Worm (Caenorhabditis elegans) whole organism, L4 larva: ENCODE measurements around the gene sre-2.

ENCODE experiments used
- F10B5.3 ChIP-seq: sonication (generic microtip); optimal IDR thresholded peaks from 2 replicates; lab custom pipeline; 2016; ENCODE audit warnings: mild to moderate bottlenecking, missing genetic modification characterization, missing compliant biosample characterization
- F26F4.8 ChIP-seq: fragments of 200-800 bp; sonication (Bioruptor generic); conservative IDR thresholded peaks from 2 replicates; pipeline ENCODE4 v1.3.6; 2022; ENCODE audit warnings: missing genetic modification characterization, missing compliant biosample characterization
- F49E8.2 ChIP-seq: sonication (generic microtip); optimal IDR thresholded peaks from 2 replicates; lab custom pipeline; 2016; ENCODE audit warnings: missing compliant biosample characterization, mild to moderate bottlenecking, missing genetic modification characterization, borderline replicate concordance
- T26A8.4 ChIP-seq: fragments of 200-800 bp; sonication (Bioruptor generic); IDR thresholded peaks from 2 replicates; pipeline ENCODE4 v1.3.6; 2022; ENCODE audit warnings: missing genetic modification characterization, missing compliant biosample characterization
- Y105C5A.15 ChIP-seq: fragments of 200-800 bp; sonication (Bioruptor generic); IDR thresholded peaks from 2 replicates; pipeline ENCODE4 v1.3.6; 2022; ENCODE audit warnings: missing genetic modification characterization, missing compliant biosample characterization
- Y75B8A.6 ChIP-seq: fragments of 200-800 bp; sonication (Bioruptor generic); IDR thresholded peaks from 2 replicates; pipeline ENCODE4 v1.3.6; 2022; ENCODE audit warnings: missing genetic modification reagents, missing genetic modification characterization, missing compliant biosample characterization
- ZK546.5 ChIP-seq, 2 experiments: sonication (generic microtip); optimal IDR thresholded peaks; 2 replicates each; lab custom pipeline; 2017; ENCODE audit warnings: missing biosample characterization in 2 of 2, missing genetic modification characterization in 2 of 2
- aha-1 ChIP-seq: fragments of 150-350 bp; peaks from one replicate; lab custom pipeline; 2014; ENCODE audit warnings: missing biosample characterization, missing genetic modification characterization
- arid-1 ChIP-seq: fragments of 200-800 bp; sonication (Bioruptor generic); conservative IDR thresholded peaks from 2 replicates; pipeline ENCODE4 v1.3.6; 2022; ENCODE audit warnings: missing genetic modification reagents, missing genetic modification characterization, missing compliant biosample characterization
- attf-4 ChIP-seq: sonication (generic microtip); optimal IDR thresholded peaks from 3 replicates; lab custom pipeline; 2017; ENCODE audit warnings: missing biosample characterization, missing genetic modification characterization
- ceh-32 ChIP-seq: sonication (generic microtip); optimal IDR thresholded peaks from 2 replicates; lab custom pipeline; 2016; ENCODE audit warnings: mild to moderate bottlenecking, missing genetic modification characterization, missing compliant biosample characterization; ENCODE audit not compliant: poor library complexity
- cey-2 ChIP-seq: sonication (generic microtip); optimal IDR thresholded peaks from 3 replicates; lab custom pipeline; 2017; ENCODE audit warnings: missing genetic modification characterization, mild to moderate bottlenecking, missing compliant biosample characterization, antibody characterized with exemption, borderline replicate concordance; ENCODE audit not compliant: insufficient read depth
- ctbp-1 ChIP-seq: fragments of 200-800 bp; sonication (Bioruptor generic); IDR thresholded peaks from 2 replicates; pipeline ENCODE4 v1.3.6; 2022; ENCODE audit warnings: missing genetic modification reagents, missing genetic modification characterization, missing compliant biosample characterization
- daf-16 ChIP-seq, 3 experiments: sonication (generic microtip); optimal IDR thresholded peaks; 2 replicates each; lab custom pipeline; 2016 to 2017; ENCODE audit warnings: missing genetic modification characterization in 3 of 3, missing genetic modification reagents in 3 of 3, mild to moderate bottlenecking in 2 of 3, missing compliant biosample characterization in 2 of 3, missing biosample characterization in 1 of 3, moderate library complexity in 1 of 3
- daf-19 ChIP-seq: fragments of 200-800 bp; sonication (Bioruptor generic); conservative IDR thresholded peaks from 2 replicates; pipeline ENCODE4 v1.3.6; 2022; ENCODE audit warnings: missing genetic modification characterization, missing compliant biosample characterization
- dmd-6 ChIP-seq: fragments of 200-800 bp; sonication (Bioruptor generic); IDR thresholded peaks from 2 replicates; pipeline ENCODE4 v1.3.6; 2022; ENCODE audit warnings: missing genetic modification reagents, missing genetic modification characterization, missing compliant biosample characterization
- dmd-9 ChIP-seq: fragments of 200-800 bp; sonication (Bioruptor generic); IDR thresholded peaks from 2 replicates; pipeline ENCODE4 v1.3.6; 2022; ENCODE audit warnings: missing genetic modification reagents, missing genetic modification characterization, missing compliant biosample characterization
- egl-43 ChIP-seq: fragments of 200-800 bp; sonication (Bioruptor generic); IDR thresholded peaks from 2 replicates; pipeline ENCODE4 v1.3.6; 2022; ENCODE audit warnings: missing genetic modification reagents, missing genetic modification characterization, missing compliant biosample characterization
- fkh-10 ChIP-seq: fragments of 150-350 bp; optimal IDR thresholded peaks from 2 replicates; lab custom pipeline; 2014; ENCODE audit warnings: missing biosample characterization, missing genetic modification reagents, missing genetic modification characterization
- gei-8 ChIP-seq: fragments of 200-800 bp; sonication (Bioruptor generic); optimal IDR thresholded peaks from 2 replicates; lab custom pipeline; 2018; ENCODE audit warnings: mild to moderate bottlenecking, missing genetic modification characterization, missing compliant biosample characterization
- lim-7 ChIP-seq: fragments of 200-800 bp; sonication (Bioruptor generic); IDR thresholded peaks from 2 replicates; pipeline ENCODE4 v1.3.6; 2022; ENCODE audit warnings: missing genetic modification characterization, missing compliant biosample characterization
- lin-29 ChIP-seq: fragments of 200-800 bp; sonication (Bioruptor generic); IDR thresholded peaks from 2 replicates; pipeline ENCODE4 v1.3.6; 2022; ENCODE audit warnings: missing genetic modification reagents, missing genetic modification characterization, missing compliant biosample characterization
- lsy-2 ChIP-seq, 2 experiments: fragments of 150-350 bp in 1 of 2; sonication (generic microtip) in 1 of 2; optimal IDR thresholded peaks; 2 replicates each; lab custom pipeline; 2014 to 2017; ENCODE audit warnings: missing biosample characterization in 2 of 2, missing genetic modification characterization in 2 of 2
- madf-9 ChIP-seq: fragments of 200-800 bp; sonication (Bioruptor generic); conservative IDR thresholded peaks from 2 replicates; pipeline ENCODE4 v1.3.6; 2022; ENCODE audit warnings: missing genetic modification reagents, missing genetic modification characterization, missing compliant biosample characterization
- mxl-2 ChIP-seq: fragments of 200-800 bp; sonication (Bioruptor generic); conservative IDR thresholded peaks from 2 replicates; pipeline ENCODE4 v1.3.6; 2022; ENCODE audit warnings: missing genetic modification reagents, missing genetic modification characterization, missing compliant biosample characterization
- mxl-3 ChIP-seq: fragments of 200-800 bp; sonication (Bioruptor generic); optimal IDR thresholded peaks from 2 replicates; lab custom pipeline; 2018; ENCODE audit warnings: mild to moderate bottlenecking, missing genetic modification characterization, missing compliant biosample characterization
- nhr-10 ChIP-seq: fragments of 150-350 bp; optimal IDR thresholded peaks from 2 replicates; lab custom pipeline; 2014; ENCODE audit warnings: missing biosample characterization, missing genetic modification characterization
- nhr-102 ChIP-seq: sonication (generic microtip); optimal IDR thresholded peaks from 2 replicates; lab custom pipeline; 2016; ENCODE audit warnings: mild to moderate bottlenecking, missing genetic modification characterization, moderate library complexity, missing compliant biosample characterization
- nhr-237 ChIP-seq: sonication (generic microtip); optimal IDR thresholded peaks from 2 replicates; lab custom pipeline; 2017; ENCODE audit warnings: missing biosample characterization, missing genetic modification characterization
- nhr-25 ChIP-seq: sonication (generic microtip); optimal IDR thresholded peaks from 2 replicates; lab custom pipeline; 2017; ENCODE audit warnings: missing genetic modification characterization, mild to moderate bottlenecking, missing compliant biosample characterization, antibody characterized with exemption, moderate library complexity, borderline replicate concordance; ENCODE audit not compliant: insufficient read depth
- nhr-42 ChIP-seq: fragments of 200-800 bp; sonication (Bioruptor generic); IDR thresholded peaks from 2 replicates; pipeline ENCODE4 v1.3.6; 2022; ENCODE audit warnings: missing genetic modification characterization, missing compliant biosample characterization
- nhr-48 ChIP-seq: sonication (generic microtip); optimal IDR thresholded peaks from 2 replicates; lab custom pipeline; 2016; ENCODE audit warnings: mild to moderate bottlenecking, missing genetic modification characterization, missing compliant biosample characterization
- nhr-76 ChIP-seq: fragments of 150-350 bp; optimal IDR thresholded peaks from 2 replicates; lab custom pipeline; 2014; ENCODE audit warnings: missing biosample characterization, missing genetic modification characterization
- snpc-1.2 ChIP-seq: fragments of 200-800 bp; sonication (Bioruptor generic); IDR thresholded peaks from 2 replicates; pipeline ENCODE4 v1.3.6; 2022; ENCODE audit warnings: missing genetic modification reagents, missing genetic modification characterization, missing compliant biosample characterization
- snpc-4 ChIP-seq: fragments of 150-350 bp; optimal IDR thresholded peaks from 2 replicates; lab custom pipeline; 2014; ENCODE audit warnings: missing biosample characterization, missing genetic modification characterization
- tag-97 ChIP-seq: fragments of 200-800 bp; sonication (Bioruptor generic); IDR thresholded peaks from 2 replicates; pipeline ENCODE4 v1.3.6; 2022; ENCODE audit warnings: missing genetic modification characterization, missing compliant biosample characterization
- unc-130 ChIP-seq: sonication (generic microtip); optimal IDR thresholded peaks from 2 replicates; lab custom pipeline; 2016; ENCODE audit warnings: missing genetic modification reagents, missing genetic modification characterization, missing compliant biosample characterization
- unc-39 ChIP-seq: sonication (generic microtip); optimal IDR thresholded peaks from 2 replicates; lab custom pipeline; 2017; ENCODE audit warnings: missing biosample characterization, missing genetic modification characterization
- vab-7 ChIP-seq: fragments of 200-800 bp; sonication (Bioruptor generic); IDR thresholded peaks from 2 replicates; pipeline ENCODE4 v1.3.6; 2022; ENCODE audit warnings: missing genetic modification reagents, missing genetic modification characterization, missing compliant biosample characterization
- zag-1 ChIP-seq: fragments of 150-350 bp; optimal IDR thresholded peaks from 2 replicates; lab custom pipeline; 2014; ENCODE audit warnings: missing biosample characterization, missing genetic modification characterization
- zfp-3 ChIP-seq: fragments of 200-800 bp; sonication (Bioruptor generic); conservative IDR thresholded peaks from 2 replicates; pipeline ENCODE4 v1.3.6; 2022; ENCODE audit warnings: missing genetic modification reagents, missing genetic modification characterization, missing compliant biosample characterization
- zip-11 ChIP-seq: fragments of 200-800 bp; sonication (Bioruptor generic); IDR thresholded peaks from 2 replicates; pipeline ENCODE4 v1.3.6; 2022; ENCODE audit warnings: missing genetic modification characterization, missing compliant biosample characterization
- ztf-11 ChIP-seq: fragments of 150-350 bp; optimal IDR thresholded peaks from 2 replicates; lab custom pipeline; 2014; ENCODE audit warnings: missing biosample characterization, missing genetic modification characterization
- ztf-7 ChIP-seq: fragments of 150-350 bp; optimal IDR thresholded peaks from 2 replicates; lab custom pipeline; 2014; ENCODE audit warnings: missing biosample characterization, missing genetic modification characterization

sre-2 gene

ce11 chrII:8117426-8117825 lies 15.5 kb upstream of the sre-2 start:
- TF ChIP-seq arid-1 (GFP tag; lab: Robert Waterston, UW) (no peak), cey-2 (no peak), nhr-48 (no peak), F26F4.8 (GFP tag; lab: Robert Waterston, UW) (no peak), daf-16 (GFP tag; optimal IDR thresholded peaks at IDR 0.05; lab: Kevin White, UChicago) (peak in 1 of 2 experiments; percentile 6), daf-16 (tag; optimal IDR thresholded peaks at IDR 0.05; lab: Kevin White, UChicago) (no peak)
- TF ChIP-seq, all 104 proteins: peak for 1

- TF ChIP-seq nhr-76 (no peak), unc-39 (tag; lab: Kevin White, UChicago) (no peak), ceh-32 (tag; lab: Kevin White, UChicago) (no peak), aha-1 (tag; lab: Kevin White, UChicago) (no peak), egl-43 (GFP tag; lab: Robert Waterston, UW) (no peak), unc-130 (GFP tag; lab: Kevin White, UChicago) (no peak), nhr-102 (tag; lab: Kevin White, UChicago) (no peak), vab-7 (GFP tag; lab: Robert Waterston, UW) (no peak), Y75B8A.6 (no peak), F49E8.2 (tag; lab: Kevin White, UChicago) (no peak)
These were observed 14.2 kb upstream of the sre-2 start, which contains the start of gene unc-105 for ce11 chrII:8116159-8116558. TSS of gene unc-105 (plus strand) at chrII:8116459.

- no peak for TF ChIP-seq madf-9 (GFP tag; lab: Robert Waterston, UW)
- TF ChIP-seq mxl-2 (GFP tag; lab: Robert Waterston, UW) = no peak
- no peak for TF ChIP-seq nhr-25
- TF ChIP-seq F10B5.3 (tag; lab: Kevin White, UChicago) = no peak
- no peak for TF ChIP-seq nhr-10 (tag; lab: Kevin White, UChicago)
- TF ChIP-seq ztf-11 (tag; lab: Kevin White, UChicago) = no peak
- TF ChIP-seq mxl-3 (GFP tag; lab: Kevin White, UChicago) = no peak
- no peak for TF ChIP-seq lin-29 (GFP tag; lab: Robert Waterston, UW)
- TF ChIP-seq lim-7 (GFP tag; lab: Robert Waterston, UW) = no peak
- TF ChIP-seq ctbp-1 (GFP tag; lab: Robert Waterston, UW) = no peak
These were observed 10.1 kb upstream of the sre-2 start, which contains the start of gene lron-4 for ce11 chrII:8112063-8112462. TSS of gene lron-4 (minus strand) at chrII:8112163.

ce11 chrII:8106921-8107695 lies 5.2 kb upstream of the sre-2 start, which contains the start of the genes chst-1 and C41C4.9:
TSS of gene chst-1 (minus strand) at chrII:8106971.
TSS of gene C41C4.9 (plus strand) at chrII:8107645.
- TF ChIP-seq unc-39 (tag; lab: Kevin White, UChicago) (no peak), zfp-3 (peak; percentile 83), T26A8.4 (GFP tag; lab: Robert Waterston, UW) (peak; percentile 91), tag-97 (GFP tag; lab: Robert Waterston, UW) (no peak), fkh-10 (GFP tag; lab: Kevin White, UChicago) (no peak), daf-19 (peak; percentile 87), ztf-7 (tag; lab: Kevin White, UChicago) (peak; percentile 60), zag-1 (tag; lab: Kevin White, UChicago) (no peak), lim-7 (GFP tag; lab: Robert Waterston, UW) (peak; percentile 98; the same call in 1 of the 2 replicates), lsy-2 (tag; optimal IDR thresholded peaks at IDR 0.05; lab: Kevin White, UChicago) (peak in 1 of 2 experiments; percentile 59), snpc-1.2 (GFP tag; lab: Robert Waterston, UW) (peak; percentile 89; the same call in 1 of the 2 replicates), snpc-4 (peak; percentile 3), ZK546.5 (tag; optimal IDR thresholded peaks at IDR 0.05; lab: Kevin White, UChicago) (no peak), attf-4 (tag; lab: Kevin White, UChicago) (no peak), nhr-42 (GFP tag; lab: Robert Waterston, UW) (no peak; the same call in none of the 2 replicates), Y105C5A.15 (GFP tag; lab: Robert Waterston, UW) (peak; percentile 95), madf-9 (GFP tag; lab: Robert Waterston, UW) (peak; percentile 90), dmd-6 (GFP tag; lab: Robert Waterston, UW) (peak; percentile 67), dmd-9 (peak; percentile 89; the same call in 1 of the 2 replicates), cey-2 (no peak), gei-8 (GFP tag; lab: Kevin White, UChicago) (peak; percentile 90), nhr-237 (tag; lab: Kevin White, UChicago) (no peak), zip-11 (GFP tag; lab: Robert Waterston, UW) (peak; percentile 64; the same call in 1 of the 2 replicates)
